Fruit fly (Drosophila melanogaster) Kc167 (cell line): ENCODE data around the gene Nha1.

Experiments used
- Myc ChIP-seq: fragments of >200 bp; optimal IDR thresholded peaks from 2 replicates; lab custom pipeline; 2017; ENCODE audit warnings: missing external identifiers
- Sin3A ChIP-seq: fragments of >200 bp; optimal IDR thresholded peaks from 2 replicates; lab custom pipeline; 2018; ENCODE audit warnings: missing external identifiers
- h ChIP-seq: fragments of >200 bp; optimal IDR thresholded peaks from 3 replicates; lab custom pipeline; 2018; ENCODE audit warnings: missing external identifiers
- insv ChIP-seq: fragments of >200 bp; optimal IDR thresholded peaks from 3 replicates; lab custom pipeline; 2018; ENCODE audit warnings: missing external identifiers
- psq ChIP-seq: fragments of >200 bp; optimal IDR thresholded peaks from 2 replicates; lab custom pipeline; 2017; ENCODE audit warnings: missing external identifiers
- ttk ChIP-seq: sonication (Bioruptor generic); optimal IDR thresholded peaks from 2 replicates; lab custom pipeline; 2017; ENCODE audit warnings: missing external identifiers

Gene Nha1

DNA sequence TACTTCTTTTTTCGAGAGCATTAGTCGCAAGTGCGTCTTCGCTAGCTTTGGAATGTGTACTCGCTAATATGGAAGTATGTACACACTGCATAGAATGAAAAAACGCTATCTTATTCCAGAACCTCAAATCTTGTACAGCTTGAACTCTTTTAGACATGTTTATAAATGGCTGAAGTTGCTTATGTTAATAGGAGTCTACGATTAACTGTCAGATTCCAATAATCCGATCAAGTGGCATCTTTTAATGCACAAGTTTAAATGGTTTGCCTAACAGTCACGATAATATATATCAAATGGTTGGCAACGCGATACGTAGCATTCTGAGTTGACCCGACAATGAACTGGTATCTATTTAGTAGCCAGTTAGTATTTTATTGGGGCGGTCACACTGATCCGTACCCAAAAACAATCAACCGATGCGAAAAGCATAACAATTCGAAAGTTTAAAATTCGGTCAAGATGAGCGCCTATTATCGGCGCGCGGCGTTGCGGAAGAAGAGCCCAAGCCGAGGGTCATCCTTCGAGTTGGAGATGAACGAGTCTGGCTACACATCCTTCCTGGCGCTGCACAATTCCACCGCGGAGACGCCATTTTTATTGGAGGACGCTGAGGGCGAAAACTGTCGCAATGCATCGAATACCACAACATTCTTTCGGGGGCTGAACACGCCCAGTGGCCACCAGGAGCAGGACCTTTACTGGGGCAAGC is 18.1 kb downstream of the Nha1 start, which contains the start of gene Rca1:
Rca1 (plus strand) TSS at position 353 of the 709 bp plus-strand sequence.
- no peak for TF ChIP-seq Sin3A (lab: Kevin White, UChicago)

DNA sequence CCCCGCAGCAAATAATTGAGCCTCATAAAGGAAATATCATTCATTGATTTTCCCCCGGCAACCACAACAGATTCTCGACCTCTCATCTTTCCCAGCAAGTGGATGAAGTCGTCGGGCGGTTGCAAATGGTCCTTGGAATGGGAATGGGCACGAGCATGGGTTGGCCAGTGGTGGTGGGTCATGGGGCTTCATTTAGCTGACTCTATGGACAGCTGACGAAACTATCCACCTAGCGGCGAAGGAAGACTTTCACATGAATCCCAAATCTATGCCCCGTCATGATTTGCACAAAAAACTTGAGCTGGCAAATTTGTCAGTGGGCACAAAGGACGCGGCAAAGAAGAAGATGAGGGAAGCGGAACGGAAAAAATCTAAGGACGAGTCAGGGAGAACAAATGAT is 19.2 kb downstream of the Nha1 start:
- no peak for TF ChIP-seq psq (lab: Kevin White, UChicago)
- no peak for TF ChIP-seq ttk
- no peak for TF ChIP-seq Sin3A (lab: Kevin White, UChicago)
- TF ChIP-seq insv (lab: Kevin White, UChicago) = no peak
- TF ChIP-seq Myc = no peak
- no peak for TF ChIP-seq h

DNA sequence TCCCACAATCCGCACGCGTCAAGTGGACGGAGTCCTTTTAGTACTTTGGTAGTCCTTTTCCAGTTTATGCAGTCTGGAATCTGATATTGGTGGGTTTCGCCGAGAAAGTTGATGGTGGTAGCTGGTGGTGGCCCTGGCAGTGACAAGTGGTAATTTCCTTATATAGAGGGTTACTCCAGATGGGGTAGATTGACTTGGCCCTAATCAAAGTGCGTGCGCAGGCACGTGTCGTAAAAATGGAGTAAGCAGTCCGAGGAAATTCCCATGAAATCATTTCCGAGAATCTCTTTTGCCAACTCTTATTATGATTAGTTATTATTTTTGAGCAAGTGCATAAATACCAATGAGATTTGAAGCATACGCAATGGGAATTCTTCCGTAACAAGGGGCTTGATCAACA is 26.8 kb downstream of the Nha1 start:
- TF ChIP-seq Myc (no peak), Sin3A (lab: Kevin White, UChicago) (no peak), psq (lab: Kevin White, UChicago) (no peak), insv (lab: Kevin White, UChicago) (no peak), h (no peak), ttk (no peak)

DNA sequence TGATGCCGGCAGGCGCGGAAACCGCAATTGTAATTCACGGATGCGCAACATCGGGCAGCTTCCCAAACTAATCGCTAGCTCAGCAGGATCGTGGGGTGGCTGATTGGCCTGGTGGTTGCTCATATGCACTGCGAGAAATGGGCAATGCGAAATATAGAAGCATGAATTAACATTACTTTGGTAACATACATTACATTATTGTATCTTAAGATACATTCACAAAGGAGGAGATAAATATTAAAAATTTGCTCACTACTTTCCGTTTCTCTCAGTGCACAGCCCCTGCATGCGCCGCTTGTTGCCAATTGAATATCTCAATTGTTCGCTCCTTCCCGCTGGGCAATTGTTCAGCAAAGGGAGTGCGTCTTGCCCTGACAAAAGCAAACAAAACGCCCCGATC is 28.8 kb downstream of the Nha1 start:
- TF ChIP-seq psq (lab: Kevin White, UChicago) (no peak), insv (lab: Kevin White, UChicago) (no peak), Sin3A (lab: Kevin White, UChicago) (no peak), Myc (no peak), h (no peak), ttk (no peak)

DNA sequence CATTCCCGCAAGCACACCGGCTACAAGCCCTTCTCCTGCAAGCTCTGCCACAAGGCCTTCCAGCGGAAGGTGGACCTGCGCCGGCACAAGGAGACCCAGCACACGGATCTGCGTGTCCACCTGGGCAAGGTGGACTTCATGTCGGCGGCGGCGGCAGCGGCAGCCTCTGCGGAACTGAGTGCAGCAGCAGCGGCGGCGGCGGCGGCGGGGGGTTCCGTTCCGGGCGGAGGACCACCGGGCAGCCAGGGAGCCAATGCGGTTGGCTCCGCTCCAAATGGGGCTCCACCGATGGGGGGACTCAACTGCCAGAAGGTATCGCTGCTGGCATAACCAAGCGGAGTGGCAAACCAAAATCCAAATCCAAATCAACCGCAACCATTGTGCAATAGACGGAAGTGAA is 32.4 kb downstream of the Nha1 start:
- no peak for TF ChIP-seq ttk
- TF ChIP-seq h = no peak
- TF ChIP-seq Myc = no peak
- TF ChIP-seq Sin3A (lab: Kevin White, UChicago) = no peak
- no peak for TF ChIP-seq insv (lab: Kevin White, UChicago)
- TF ChIP-seq psq (lab: Kevin White, UChicago) = no peak

DNA sequence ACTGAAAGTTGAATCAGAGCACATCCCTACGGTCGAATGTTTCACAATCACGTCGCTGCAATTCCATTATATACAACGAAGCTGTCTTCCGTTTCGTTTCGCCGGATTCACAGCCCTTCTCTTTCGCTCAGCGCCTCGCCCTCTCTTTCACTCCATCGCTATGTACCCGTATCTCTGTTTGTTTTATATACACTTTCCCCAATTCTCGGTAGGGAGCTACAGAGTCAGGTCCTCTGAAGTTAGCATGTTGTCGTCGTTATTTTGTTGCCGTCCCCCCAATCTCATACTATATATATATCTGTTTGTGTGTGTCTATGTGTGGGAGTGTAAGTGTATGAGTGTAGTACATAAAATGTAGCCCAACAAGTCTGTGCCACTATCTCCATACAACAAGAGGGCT is 34.1 kb downstream of the Nha1 start:
- TF ChIP-seq psq (lab: Kevin White, UChicago) (no peak), Myc (no peak), ttk (no peak), insv (lab: Kevin White, UChicago) (no peak), Sin3A (lab: Kevin White, UChicago) (no peak), h (no peak)

DNA sequence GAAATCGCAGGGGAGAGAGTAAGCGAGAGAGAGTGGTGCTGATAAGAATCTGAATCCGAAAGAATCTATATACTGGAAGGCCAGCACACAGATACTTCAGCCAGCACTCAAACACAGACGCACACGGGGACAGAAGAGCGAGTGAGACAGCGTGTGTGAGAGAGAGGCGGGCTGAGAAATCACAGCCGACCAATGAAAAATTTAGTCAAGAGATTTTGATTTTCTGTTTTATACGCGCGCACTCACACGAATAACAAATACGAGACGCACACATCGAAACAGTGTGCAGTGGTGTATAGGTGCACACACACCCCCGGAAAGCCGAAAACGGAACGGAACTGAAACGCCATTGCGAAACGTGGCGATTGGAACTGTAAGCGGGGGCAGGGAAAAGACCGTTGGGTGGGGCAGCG is 36.5 kb downstream of the Nha1 start:
- TF ChIP-seq insv (lab: Kevin White, UChicago) = no peak
- TF ChIP-seq ttk = no peak
- no peak for TF ChIP-seq h
- no peak for TF ChIP-seq Myc
- no peak for TF ChIP-seq Sin3A (lab: Kevin White, UChicago)
- TF ChIP-seq psq (lab: Kevin White, UChicago) = no peak

DNA sequence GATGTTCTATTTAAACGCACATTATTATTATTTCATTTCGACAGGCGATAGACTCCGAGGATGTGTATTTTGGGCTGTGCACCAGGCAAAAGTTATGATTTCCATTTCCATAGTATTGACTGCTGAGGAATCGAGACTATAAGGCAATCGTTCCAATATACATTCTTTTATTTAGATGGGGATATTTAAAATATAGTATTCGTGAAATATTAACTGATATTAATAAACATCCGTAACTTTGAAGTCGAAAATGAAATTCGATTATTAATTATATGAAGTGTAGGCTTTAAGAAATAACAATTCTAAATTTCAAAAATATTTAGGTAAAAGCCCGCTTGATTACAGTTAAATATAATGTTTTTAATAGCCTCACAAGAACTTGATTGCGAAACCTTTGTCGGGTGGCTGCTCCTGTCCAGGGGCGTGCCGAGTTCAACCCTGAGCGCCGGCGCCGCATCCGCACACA is 39.9 kb downstream of the Nha1 start:
- TF ChIP-seq Myc (no peak), ttk (no peak), psq (lab: Kevin White, UChicago) (no peak), insv (lab: Kevin White, UChicago) (no peak), Sin3A (lab: Kevin White, UChicago) (no peak), h (no peak)

DNA sequence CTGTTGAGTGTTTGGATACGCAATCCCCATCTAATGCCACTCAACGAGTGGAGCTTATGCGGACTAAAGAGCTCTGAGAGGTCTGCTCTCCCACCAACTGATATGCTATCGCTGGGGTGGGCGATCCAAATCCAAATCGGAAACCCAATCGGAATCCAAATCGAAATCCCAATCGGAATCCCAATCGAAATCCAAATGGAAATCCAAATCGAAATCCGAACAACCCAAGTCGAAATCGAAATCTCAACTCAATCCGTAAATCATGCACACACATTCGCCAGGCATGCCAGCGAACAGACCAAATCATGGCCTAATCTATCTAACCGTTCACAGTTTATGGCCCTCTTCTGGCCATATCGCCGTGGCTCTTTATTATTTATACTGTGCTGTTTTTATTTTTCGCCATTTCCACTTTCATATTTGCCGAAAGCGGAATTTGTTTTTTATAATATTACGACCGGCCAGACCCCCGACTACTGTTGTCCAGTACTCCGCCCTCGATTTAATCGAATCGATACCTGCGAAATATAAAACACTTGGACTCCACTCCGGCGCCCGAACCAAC is 42.5 kb downstream of the Nha1 start:
- no peak for TF ChIP-seq insv (lab: Kevin White, UChicago)

DNA sequence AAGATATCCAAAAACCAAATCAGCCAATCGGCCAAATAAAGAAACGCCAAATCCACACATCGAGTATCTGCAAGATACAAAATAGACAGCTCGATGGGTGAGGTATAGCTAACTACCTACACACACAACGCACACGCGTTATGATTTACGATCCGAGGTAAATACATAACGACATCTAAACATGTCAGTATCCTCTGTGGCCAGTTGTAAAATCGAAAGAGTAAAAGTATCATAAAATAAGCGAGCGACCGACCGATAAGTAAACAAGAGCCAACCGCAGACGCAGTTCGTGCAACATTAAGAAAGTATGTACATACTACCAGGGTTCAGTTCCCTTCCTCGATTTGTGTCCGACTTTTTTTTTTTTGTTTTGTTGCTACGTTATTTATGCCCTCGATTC is 43.9 kb downstream of the Nha1 start:
- TF ChIP-seq Sin3A (lab: Kevin White, UChicago) = no peak
- TF ChIP-seq insv (lab: Kevin White, UChicago) = no peak
- no peak for TF ChIP-seq h
- TF ChIP-seq ttk = no peak
- TF ChIP-seq Myc = no peak
- TF ChIP-seq psq (lab: Kevin White, UChicago) = no peak

DNA sequence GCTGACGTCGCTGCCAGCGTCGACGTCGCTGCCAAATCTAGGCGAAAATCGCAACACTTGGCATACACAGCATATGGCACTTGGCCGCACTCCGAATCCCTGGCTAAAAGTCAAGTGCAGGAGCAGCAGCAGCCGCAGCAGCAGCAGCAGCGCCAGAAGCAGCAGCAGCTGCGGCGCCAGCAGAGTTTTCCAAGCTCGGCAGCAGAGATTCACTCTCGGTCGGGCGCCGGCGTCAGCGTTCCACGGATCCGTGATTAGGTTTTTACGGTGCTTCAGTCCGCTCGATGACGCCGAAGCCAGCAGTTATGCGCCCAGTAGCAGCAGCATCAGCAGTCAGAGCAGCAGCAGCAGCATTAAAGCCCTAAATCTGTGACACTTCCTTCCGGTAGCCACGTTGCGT is 48.1 kb downstream of the Nha1 start:
- TF ChIP-seq Myc = no peak
- TF ChIP-seq h = no peak
- no peak for TF ChIP-seq ttk

DNA sequence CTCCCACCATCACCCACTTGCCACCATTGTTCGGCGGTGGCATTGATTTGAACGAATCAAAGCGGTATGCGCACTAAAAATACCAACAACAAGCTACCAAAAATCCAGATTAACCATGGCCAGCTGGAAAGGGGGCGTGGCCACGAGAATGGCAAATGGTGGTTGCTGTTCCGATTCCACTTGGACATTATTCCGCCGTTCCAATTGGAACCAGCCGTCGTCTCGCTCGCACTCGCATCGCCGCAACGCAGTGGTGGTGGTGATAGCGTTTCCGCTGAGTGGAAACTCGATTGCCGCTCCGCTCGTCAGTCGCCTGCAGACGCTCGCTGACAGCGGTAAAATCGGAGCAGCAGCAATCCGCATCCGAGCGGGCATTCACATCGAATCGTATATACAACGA is 48.6 kb downstream of the Nha1 start, which contains the start of gene sens-2:
sens-2 (plus strand) TSS at position 304 of the 400 bp plus-strand sequence.
- no peak for TF ChIP-seq ttk
- no peak for TF ChIP-seq Myc
- TF ChIP-seq insv (lab: Kevin White, UChicago) = no peak
- no peak for TF ChIP-seq psq (lab: Kevin White, UChicago)
- TF ChIP-seq h = no peak
- TF ChIP-seq Sin3A (lab: Kevin White, UChicago) = no peak

DNA sequence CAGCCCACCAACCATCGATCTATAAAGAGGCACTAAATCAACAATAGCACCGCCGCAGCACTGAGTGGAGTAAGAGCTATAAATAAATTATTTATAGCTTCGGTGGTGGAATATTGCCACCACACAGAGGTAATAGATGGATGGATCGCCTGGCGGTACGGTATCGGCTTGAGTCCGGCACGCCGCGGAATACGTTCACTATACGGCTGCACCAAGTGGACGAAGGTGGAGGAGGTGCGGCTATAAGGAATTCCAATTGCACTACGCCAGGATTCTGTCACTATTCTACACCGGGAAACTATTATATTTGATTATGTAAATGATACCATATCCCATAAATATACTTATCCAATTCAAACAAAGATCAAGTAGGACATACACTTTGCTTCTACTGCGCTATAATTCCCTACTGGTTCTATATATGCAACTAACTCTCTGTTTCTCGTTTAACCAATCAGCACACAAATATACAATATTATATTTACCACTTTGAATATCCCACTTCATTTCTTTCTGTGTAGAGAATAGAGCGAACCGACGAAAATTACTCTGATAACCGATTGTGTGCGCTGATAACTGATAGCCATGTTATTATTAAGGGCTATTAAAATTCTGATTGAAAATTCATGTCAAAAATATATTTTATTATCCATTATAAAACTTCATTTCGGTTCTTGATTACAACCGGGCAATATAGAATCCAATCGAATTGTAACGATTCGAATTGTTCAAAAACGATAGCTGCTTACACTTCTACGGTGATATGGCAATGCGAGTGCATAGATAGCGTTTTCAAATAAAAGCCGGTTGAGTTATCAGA is 50.7 kb downstream of the Nha1 start:
- TF ChIP-seq Myc (no peak), ttk (no peak), Sin3A (lab: Kevin White, UChicago) (no peak), h (no peak)
